Fruit fly (Drosophila melanogaster) whole organism, pupa: ENCODE measurements around the gene CG33494.

ENCODE experiments used
- CG10348 ChIP-seq: fragments of 200-800 bp; sonication (Bioruptor generic); IDR thresholded peaks from 2 replicates; pipeline ENCODE4 v1.3.6; 2022; ENCODE audit warnings: missing biosample characterization, missing genetic modification characterization
- CG12605 ChIP-seq: fragments of 200-800 bp; sonication (Bioruptor generic); IDR thresholded peaks from 2 replicates; pipeline ENCODE4 v1.3.6; 2022; ENCODE audit warnings: missing biosample characterization, missing genetic modification characterization
- CG13204 ChIP-seq: fragments of 200-800 bp; sonication (Bioruptor generic); optimal IDR thresholded peaks from 2 replicates; lab custom pipeline; 2018; ENCODE audit warnings: missing biosample characterization, mild to moderate bottlenecking, missing genetic modification characterization, moderate library complexity
- CG14655 ChIP-seq: fragments of 200-800 bp; sonication (Bioruptor generic); optimal IDR thresholded peaks from 3 replicates; lab custom pipeline; 2017; ENCODE audit warnings: mild to moderate bottlenecking, missing biosample characterization, missing genetic modification reagents, missing genetic modification characterization
- CG15710 ChIP-seq: fragments of 200-800 bp; sonication (Bioruptor generic); optimal IDR thresholded peaks from 2 replicates; lab custom pipeline; 2018; ENCODE audit warnings: missing biosample characterization, mild to moderate bottlenecking, missing genetic modification characterization, moderate library complexity
- CG17806 ChIP-seq: fragments of 200-800 bp; sonication (Bioruptor generic); optimal IDR thresholded peaks from 2 replicates; lab custom pipeline; 2018; ENCODE audit warnings: missing biosample characterization, mild to moderate bottlenecking, missing genetic modification characterization, moderate library complexity
- CG32121 ChIP-seq: fragments of 200-800 bp; sonication (Bioruptor generic); IDR thresholded peaks from 2 replicates; pipeline ENCODE4 v1.3.6; 2022; ENCODE audit warnings: missing biosample characterization, missing genetic modification characterization
- CG34367 ChIP-seq: fragments of 200-800 bp; sonication (Bioruptor generic); optimal IDR thresholded peaks from 2 replicates; lab custom pipeline; 2018; ENCODE audit warnings: missing biosample characterization, mild to moderate bottlenecking, missing genetic modification characterization
- CG4496 ChIP-seq: fragments of 200-800 bp; sonication (Bioruptor generic); IDR thresholded peaks from 3 replicates; pipeline ENCODE4 v1.3.6; 2022; ENCODE audit warnings: missing biosample characterization, missing genetic modification characterization
- CG8159 ChIP-seq: fragments of 200-800 bp; sonication (Bioruptor generic); optimal IDR thresholded peaks from 3 replicates; lab custom pipeline; 2018; ENCODE audit warnings: missing biosample characterization, mild to moderate bottlenecking, missing genetic modification characterization, moderate library complexity
- CG8301 ChIP-seq: fragments of 200-800 bp; sonication (Bioruptor generic); optimal IDR thresholded peaks from 2 replicates; lab custom pipeline; 2018; ENCODE audit warnings: missing biosample characterization, mild to moderate bottlenecking, missing genetic modification characterization
- CG9948 ChIP-seq: fragments of 200-800 bp; sonication (Bioruptor generic); optimal IDR thresholded peaks from 2 replicates; lab custom pipeline; 2018; ENCODE audit warnings: missing biosample characterization, mild to moderate bottlenecking, missing genetic modification characterization, moderate library complexity
- D1 ChIP-seq: fragments of 200-800 bp; sonication (Bioruptor generic); optimal IDR thresholded peaks from 2 replicates; lab custom pipeline; 2018; ENCODE audit warnings: missing biosample characterization, mild to moderate bottlenecking, missing genetic modification characterization, moderate library complexity
- EcR ChIP-seq: fragments of 200-800 bp; sonication (Bioruptor generic); optimal IDR thresholded peaks from 3 replicates; lab custom pipeline; 2019; ENCODE audit warnings: missing biosample characterization, missing genetic modification characterization, mild to moderate bottlenecking, moderate library complexity, missing genetic modification reagents
- Ets98B ChIP-seq: fragments of 200-800 bp; sonication (Bioruptor generic); IDR thresholded peaks from 2 replicates; pipeline ENCODE4 v1.3.6; 2022; ENCODE audit warnings: missing biosample characterization, missing genetic modification characterization
- Pif1A ChIP-seq: fragments of 200-800 bp; sonication (Bioruptor generic); optimal IDR thresholded peaks from 3 replicates; lab custom pipeline; 2016; ENCODE audit warnings: missing biosample characterization, missing genetic modification characterization
- Pif1B ChIP-seq: fragments of 200-800 bp; sonication (Bioruptor generic); optimal IDR thresholded peaks from 3 replicates; lab custom pipeline; 2016; ENCODE audit warnings: missing biosample characterization, missing genetic modification characterization
- Snoo ChIP-seq: fragments of 200-800 bp; sonication (Bioruptor generic); optimal IDR thresholded peaks from 3 replicates; lab custom pipeline; 2017; ENCODE audit warnings: missing biosample characterization, mild to moderate bottlenecking, missing genetic modification characterization, inconsistent platforms
- fd96Ca ChIP-seq: fragments of 200-800 bp; sonication (Bioruptor generic); IDR thresholded peaks from 3 replicates; pipeline ENCODE4 v1.3.6; 2022; ENCODE audit warnings: missing biosample characterization, missing genetic modification characterization
- gl ChIP-seq: fragments of 200-800 bp; sonication (Bioruptor generic); optimal IDR thresholded peaks from 2 replicates; lab custom pipeline; 2018; ENCODE audit warnings: missing biosample characterization, mild to moderate bottlenecking, missing genetic modification characterization
- rn ChIP-seq: fragments of 200-800 bp; sonication (Bioruptor generic); IDR thresholded peaks from 2 replicates; pipeline ENCODE4 v1.3.6; 2022; ENCODE audit warnings: missing biosample characterization, missing genetic modification characterization

The CG33494 gene

DNA sequence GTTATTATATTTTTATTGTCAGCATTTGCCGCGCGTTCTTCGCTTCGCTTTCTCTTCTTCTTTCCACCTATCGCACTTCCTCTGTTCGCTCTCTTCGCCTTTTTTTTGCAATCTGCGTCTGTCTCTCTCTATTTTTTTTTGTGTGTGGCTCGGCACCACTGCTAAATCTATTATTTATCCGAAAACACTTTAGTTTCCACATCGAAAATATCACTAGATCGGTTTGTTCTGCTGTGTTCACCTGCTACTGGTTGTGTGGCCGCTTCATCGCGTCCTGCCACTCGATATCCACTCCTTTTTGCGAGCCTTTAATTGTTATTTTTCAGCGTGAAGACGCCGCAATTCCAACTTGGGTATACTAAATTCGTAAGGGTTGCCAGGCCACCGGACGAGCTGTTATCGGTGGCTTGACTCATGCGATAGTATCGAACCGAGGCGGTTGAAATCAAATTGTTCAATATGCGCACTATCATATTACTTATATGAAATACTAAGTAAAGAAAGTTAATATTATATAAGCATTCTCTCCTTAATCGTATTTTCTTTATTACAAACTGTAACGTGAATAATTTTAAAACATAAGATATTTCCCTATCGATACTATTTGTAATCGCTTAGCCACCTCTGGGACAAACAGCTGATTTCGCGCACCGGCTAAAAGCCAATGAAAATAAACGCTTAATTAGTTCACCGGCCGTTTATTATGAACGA, 12.3 kb downstream of the CG33494 start, which contains the start of the genes XNP, CG42488 and CG5116:
TSS of gene XNP (minus strand) at position 372 of the 711 bp plus-strand sequence.
TSS of gene CG42488 (plus strand) at position 636 of the 711 bp plus-strand sequence.
TSS of gene CG5116 (plus strand) at position 636 of the 711 bp plus-strand sequence.
- TF ChIP-seq CG32121 (GFP tag; lab: Robert Waterston, UW) (peak; percentile 44), gl (tag; lab: Kevin White, UChicago) (peak; percentile 92), Ets98B (peak; percentile 70), CG10348 (GFP tag; lab: Robert Waterston, UW) (no peak), rn (GFP tag; lab: Robert Waterston, UW) (peak; percentile 36; the same call in 1 of the 2 replicates), CG17806 (tag; lab: Kevin White, UChicago) (peak; percentile 58), CG14655 (GFP tag; lab: Kevin White, UChicago) (no peak), CG15710 (tag; lab: Kevin White, UChicago) (peak; percentile 71), Pif1B (peak; percentile 78), D1 (tag; lab: Kevin White, UChicago) (no peak), CG34367 (peak; percentile 78), Pif1A (GFP tag; lab: Kevin White, UChicago) (no peak), Snoo (peak; percentile 37), CG8159 (peak; percentile 63), EcR (GFP tag; lab: Kevin White, UChicago) (peak; percentile 32), CG8301 (tag; lab: Kevin White, UChicago) (peak; percentile 76), CG13204 (GFP tag; lab: Kevin White, UChicago) (peak; percentile 90), CG4496 (GFP tag; lab: Robert Waterston, UW) (peak; percentile 77), CG9948 (tag; lab: Kevin White, UChicago) (peak; percentile 51), fd96Ca (GFP tag; lab: Robert Waterston, UW) (0 out of 3 replicates have a peak, but pooled peaks have one; percentile 58), CG12605 (peak; percentile 92)

DNA sequence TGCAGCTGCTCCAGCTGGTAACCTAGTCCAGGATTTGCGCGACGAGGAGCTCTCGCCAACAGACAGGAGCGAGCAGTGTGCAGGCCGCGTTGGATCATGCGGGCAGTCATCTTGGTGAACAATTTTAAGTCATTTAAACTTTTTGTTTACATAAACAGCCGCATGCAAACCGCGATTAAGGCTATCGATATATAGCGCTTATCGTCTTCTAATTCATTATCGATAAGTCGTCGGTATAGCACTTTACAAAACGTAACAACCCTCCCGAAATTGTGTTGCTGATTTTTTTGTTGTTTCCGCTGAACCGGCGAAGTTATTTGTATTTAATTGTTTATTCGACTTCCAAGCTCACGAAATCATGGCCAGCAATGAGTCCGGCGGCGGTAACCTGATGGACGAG, 18.2 kb downstream of the CG33494 start, which contains the start of the genes CG4553 and MED28:
TSS of gene CG4553 (minus strand) at position 172 of the 400 bp plus-strand sequence.
TSS of gene MED28 (plus strand) at position 260 of the 400 bp plus-strand sequence.
- TF ChIP-seq D1 (tag; lab: Kevin White, UChicago) (no peak), fd96Ca (GFP tag; lab: Robert Waterston, UW) (0 out of 3 replicates have a peak, but pooled peaks have one; percentile 8)

DNA sequence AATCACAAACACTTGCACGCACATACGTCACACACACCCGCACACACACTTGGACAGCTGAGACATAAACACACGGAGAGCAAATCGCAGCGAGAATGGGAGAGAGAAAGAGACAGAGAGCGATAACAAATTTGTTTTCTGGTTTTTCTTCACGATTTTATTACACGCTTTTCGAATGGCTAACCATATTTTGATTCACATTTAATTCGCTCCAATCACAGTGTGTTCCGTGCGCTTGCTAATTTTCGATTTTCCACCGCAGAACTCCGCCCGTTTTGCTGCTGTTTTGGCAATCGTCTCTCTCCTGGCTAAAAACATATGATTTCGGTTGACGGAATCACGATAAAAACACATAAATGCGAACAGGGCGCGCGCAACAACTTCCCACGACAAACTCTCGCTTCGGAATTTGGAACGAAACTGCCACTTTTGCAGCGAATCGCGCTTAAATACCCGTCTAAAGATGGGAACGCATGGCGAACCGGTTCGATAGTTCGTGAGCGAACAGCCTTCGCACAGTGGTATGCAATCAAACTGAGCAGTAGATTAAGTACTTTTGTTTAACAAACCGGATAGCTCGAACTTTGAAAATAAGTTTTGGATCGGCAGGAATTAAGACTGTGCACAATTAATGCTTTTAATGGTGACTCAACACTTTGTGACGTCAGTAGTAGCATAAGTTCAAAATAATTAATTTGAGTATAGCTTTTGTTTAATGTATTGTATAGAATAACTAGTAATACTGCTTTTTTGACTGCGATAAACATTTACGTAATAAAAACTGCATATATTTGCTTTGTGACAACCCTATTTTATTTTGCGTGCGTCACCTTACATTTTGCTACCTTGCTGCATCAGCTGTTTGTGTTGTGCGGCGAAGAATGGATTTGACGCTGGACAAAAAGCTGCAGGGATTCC, 22.1 kb downstream of the CG33494 start, which contains the start of the genes Fur1 and Vps33B:
TSS of gene Fur1 (minus strand) at position 424 of the 918 bp plus-strand sequence.
TSS of gene Vps33B (plus strand) at position 856 of the 918 bp plus-strand sequence.
- TF ChIP-seq Pif1B (peak; percentile 96), Snoo (peak; percentile 96), CG34367 (peak; percentile 95), CG8301 (tag; lab: Kevin White, UChicago) (peak; percentile 95), gl (tag; lab: Kevin White, UChicago) (peak; percentile 89), CG4496 (GFP tag; lab: Robert Waterston, UW) (peak; percentile 95; the same call in 2 of the 3 replicates), CG10348 (GFP tag; lab: Robert Waterston, UW) (peak; percentile 73), Ets98B (peak; percentile 92), rn (GFP tag; lab: Robert Waterston, UW) (peak; percentile 84), Pif1A (GFP tag; lab: Kevin White, UChicago) (peak; percentile 98), fd96Ca (GFP tag; lab: Robert Waterston, UW) (peak; percentile 96), CG12605 (peak; percentile 91), CG17806 (tag; lab: Kevin White, UChicago) (peak; percentile 92), CG32121 (GFP tag; lab: Robert Waterston, UW) (peak; percentile 94), D1 (tag; lab: Kevin White, UChicago) (no peak), CG13204 (GFP tag; lab: Kevin White, UChicago) (peak; percentile 77), EcR (GFP tag; lab: Kevin White, UChicago) (no peak), CG8159 (peak; percentile 95), CG15710 (tag; lab: Kevin White, UChicago) (peak; percentile 95), CG14655 (GFP tag; lab: Kevin White, UChicago) (peak; percentile 97), CG9948 (tag; lab: Kevin White, UChicago) (peak; percentile 95)
- TF ChIP-seq, all 21 proteins: peak for 19

DNA sequence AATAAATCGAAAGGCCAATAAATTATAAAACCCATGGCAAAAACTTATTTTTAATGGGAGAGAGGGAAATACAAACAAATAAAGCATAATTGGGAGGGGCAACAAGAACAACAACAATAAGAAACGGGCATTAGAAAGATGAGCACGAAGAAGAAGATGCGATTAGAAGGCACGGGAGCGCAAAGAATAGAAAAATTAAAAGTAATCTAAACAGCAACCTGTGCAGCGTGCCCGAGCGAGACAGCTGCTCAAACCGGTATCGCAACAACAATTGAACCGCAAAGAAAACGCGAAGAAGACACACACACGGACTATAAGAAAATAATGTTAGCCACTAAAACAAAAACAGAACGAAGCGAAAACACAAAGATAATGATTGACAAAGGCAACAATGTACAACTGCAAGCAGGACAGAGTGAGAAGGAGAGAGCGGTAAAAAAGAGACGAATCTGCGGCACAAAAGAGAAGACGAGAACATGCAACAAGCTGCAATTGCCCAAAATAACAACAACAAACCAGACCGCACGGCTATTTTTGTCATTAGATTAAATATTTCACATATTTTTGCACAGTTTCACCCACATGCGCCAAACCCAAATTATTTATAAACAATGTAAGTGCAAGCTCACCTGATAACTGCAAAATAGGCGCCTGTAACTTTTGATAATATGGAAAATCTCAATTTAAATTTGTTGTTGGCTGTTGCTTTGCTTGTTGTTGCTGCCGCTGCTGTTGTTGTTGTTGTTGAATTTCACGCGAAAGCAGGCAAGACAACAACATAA, 22.9 kb downstream of the CG33494 start:
- no peak for TF ChIP-seq Ets98B
- TF ChIP-seq CG13204 (GFP tag; lab: Kevin White, UChicago) = no peak
- TF ChIP-seq CG34367 = no peak
- peak; percentile 33; the same call in 1 of the 2 replicates for TF ChIP-seq CG32121 (GFP tag; lab: Robert Waterston, UW)
- TF ChIP-seq Snoo = no peak
- TF ChIP-seq CG17806 (tag; lab: Kevin White, UChicago) = no peak
